Fruit fly (Drosophila melanogaster) whole organism, embryonic: ENCODE data around the gene PIG-U.

Source experiments
- Antp ChIP-seq: fragments of 200-800 bp; sonication (Bioruptor generic); optimal IDR thresholded peaks from 3 replicates; lab custom pipeline; 2016; ENCODE audit warnings: missing biosample characterization, missing genetic modification characterization
- CG10209 ChIP-seq: fragments of 200-800 bp; sonication (Bioruptor generic); optimal IDR thresholded peaks from 3 replicates; lab custom pipeline; 2017; ENCODE audit warnings: missing biosample characterization, mild to moderate bottlenecking, missing genetic modification characterization, missing genetic modification reagents
- CG11696 ChIP-seq: fragments of 200-800 bp; sonication (Bioruptor generic); IDR thresholded peaks from 2 replicates; pipeline ENCODE4 v1.3.6; 2022; ENCODE audit warnings: missing biosample characterization, missing genetic modification characterization
- CG13424 ChIP-seq: fragments of 200-800 bp; sonication (Bioruptor generic); optimal IDR thresholded peaks from 2 replicates; lab custom pipeline; 2019; ENCODE audit warnings: missing biosample characterization, mild to moderate bottlenecking, missing genetic modification characterization, moderate library complexity
- CG13775 ChIP-seq: fragments of 200-800 bp; sonication (Bioruptor generic); optimal IDR thresholded peaks from 3 replicates; lab custom pipeline; 2017; ENCODE audit warnings: missing biosample characterization, mild to moderate bottlenecking, missing genetic modification characterization
- CG1602 ChIP-seq: fragments of 200-800 bp; sonication (Bioruptor generic); optimal IDR thresholded peaks from 3 replicates; lab custom pipeline; 2016; ENCODE audit warnings: missing biosample characterization, missing genetic modification characterization
- CG17912 ChIP-seq: fragments of 200-800 bp; sonication (Bioruptor generic); optimal IDR thresholded peaks from 2 replicates; lab custom pipeline; 2018; ENCODE audit warnings: missing biosample characterization, mild to moderate bottlenecking, missing genetic modification characterization
- CG18262 ChIP-seq: fragments of 200-800 bp; optimal IDR thresholded peaks from 3 replicates; lab custom pipeline; 2019; ENCODE audit warnings: missing biosample characterization, mild to moderate bottlenecking, missing genetic modification characterization, moderate library complexity
- CG3163 ChIP-seq: fragments of 200-800 bp; sonication (Bioruptor generic); optimal IDR thresholded peaks from 3 replicates; lab custom pipeline; 2016; ENCODE audit warnings: missing biosample characterization, missing genetic modification characterization
- CG32772 ChIP-seq: fragments of 200-800 bp; sonication (Bioruptor generic); IDR thresholded peaks from 2 replicates; pipeline ENCODE4 v1.3.6; 2022; ENCODE audit warnings: missing biosample characterization, missing genetic modification characterization
- CG3407 ChIP-seq: fragments of 200-800 bp; sonication (Bioruptor generic); optimal IDR thresholded peaks from 2 replicates; lab custom pipeline; 2018; ENCODE audit warnings: missing biosample characterization, mild to moderate bottlenecking, missing genetic modification characterization
- CG3995 ChIP-seq: fragments of 200-800 bp; sonication (Bioruptor generic); optimal IDR thresholded peaks from 3 replicates; lab custom pipeline; 2016; ENCODE audit warnings: missing biosample characterization, missing genetic modification characterization
- CG4328 ChIP-seq: fragments of 200-800 bp; sonication (Bioruptor generic); optimal IDR thresholded peaks from 3 replicates; lab custom pipeline; 2017; ENCODE audit warnings: missing biosample characterization, missing genetic modification reagents, missing genetic modification characterization
- CG4617 ChIP-seq: fragments of 200-800 bp; sonication (Bioruptor generic); optimal IDR thresholded peaks from 3 replicates; lab custom pipeline; 2016; ENCODE audit warnings: missing biosample characterization, missing genetic modification characterization, borderline replicate concordance
- CG4707 ChIP-seq: fragments of 200-800 bp; sonication (Bioruptor generic); optimal IDR thresholded peaks from 2 replicates; lab custom pipeline; 2018; ENCODE audit warnings: missing biosample characterization, mild to moderate bottlenecking, missing genetic modification characterization, moderate library complexity
- CG4854 ChIP-seq: fragments of 200-800 bp; sonication (Bioruptor generic); optimal IDR thresholded peaks from 2 replicates; lab custom pipeline; 2016; ENCODE audit warnings: missing biosample characterization, missing genetic modification characterization, inconsistent platforms
- CG6254 ChIP-seq: fragments of 200-800 bp; sonication (Bioruptor generic); optimal IDR thresholded peaks from 3 replicates; lab custom pipeline; 2017; ENCODE audit warnings: mild to moderate bottlenecking, missing biosample characterization, missing genetic modification reagents, missing genetic modification characterization
- CG6654 ChIP-seq: fragments of 200-800 bp; sonication (Bioruptor generic); optimal IDR thresholded peaks from 2 replicates; lab custom pipeline; 2017; ENCODE audit warnings: missing biosample characterization, mild to moderate bottlenecking, missing genetic modification characterization
- CG6791 ChIP-seq: fragments of 200-800 bp; sonication (Bioruptor generic); IDR thresholded peaks from 3 replicates; pipeline ENCODE4 v1.3.6; 2022; ENCODE audit warnings: missing biosample characterization, missing genetic modification characterization; ENCODE audit not compliant: partially characterized antibody
- CG6854 ChIP-seq: fragments of 200-800 bp; sonication (Bioruptor generic); optimal IDR thresholded peaks from 3 replicates; lab custom pipeline; 2017; ENCODE audit warnings: missing biosample characterization, mild to moderate bottlenecking, missing genetic modification characterization
- CG7372 ChIP-seq: fragments of 200-800 bp; sonication (Bioruptor generic); IDR thresholded peaks from 2 replicates; pipeline ENCODE4 v1.3.6; 2022; ENCODE audit warnings: missing biosample characterization, missing genetic modification characterization
- CG7987 ChIP-seq: fragments of 200-800 bp; sonication (Bioruptor generic); optimal IDR thresholded peaks from 2 replicates; lab custom pipeline; 2018; ENCODE audit warnings: missing biosample characterization, mild to moderate bottlenecking, missing genetic modification characterization, moderate library complexity
- CG9215 ChIP-seq: fragments of 200-800 bp; sonication (Bioruptor generic); IDR thresholded peaks from 2 replicates; pipeline ENCODE4 v1.3.6; 2022; ENCODE audit warnings: missing biosample characterization, missing genetic modification characterization
- CG9437 ChIP-seq: fragments of 200-800 bp; sonication (Bioruptor generic); optimal IDR thresholded peaks from 2 replicates; lab custom pipeline; 2018; ENCODE audit warnings: missing biosample characterization, mild to moderate bottlenecking, missing genetic modification characterization
- Chrac-16 ChIP-seq: fragments of 200-800 bp; sonication (Bioruptor generic); optimal IDR thresholded peaks from 3 replicates; lab custom pipeline; 2016; ENCODE audit warnings: missing biosample characterization, missing genetic modification characterization
- Dad ChIP-seq: fragments of 200-800 bp; sonication (Bioruptor generic); optimal IDR thresholded peaks from 3 replicates; lab custom pipeline; 2016; ENCODE audit warnings: missing biosample characterization, missing genetic modification characterization
- Dbx ChIP-seq: fragments of 200-800 bp; sonication (Bioruptor generic); IDR thresholded peaks from 3 replicates; pipeline ENCODE4 v1.3.6; 2022; ENCODE audit warnings: missing biosample characterization, missing genetic modification characterization
- Fer3 ChIP-seq: fragments of 200-800 bp; sonication (Bioruptor generic); optimal IDR thresholded peaks from 2 replicates; lab custom pipeline; 2018; ENCODE audit warnings: missing biosample characterization, mild to moderate bottlenecking, missing genetic modification characterization, moderate library complexity
- Gug ChIP-seq: fragments of 200-800 bp; sonication (Bioruptor generic); IDR thresholded peaks from 4 replicates; pipeline ENCODE4 v1.3.6; 2022; ENCODE audit warnings: missing biosample characterization, missing genetic modification characterization
- Mes4 ChIP-seq: fragments of 200-800 bp; sonication (Bioruptor generic); optimal IDR thresholded peaks from 2 replicates; lab custom pipeline; 2016; ENCODE audit warnings: missing biosample characterization, missing genetic modification characterization
- Poxn ChIP-seq: fragments of 200-800 bp; sonication (Bioruptor generic); IDR thresholded peaks from 2 replicates; pipeline ENCODE4 v1.3.6; 2022; ENCODE audit warnings: missing biosample characterization, missing genetic modification characterization
- Taf1 ChIP-seq: fragments of 200-800 bp; sonication (Bioruptor generic); IDR thresholded peaks from 2 replicates; pipeline ENCODE4 v1.3.6; 2022; ENCODE audit warnings: missing biosample characterization, missing genetic modification characterization
- Vsx1 ChIP-seq: fragments of 200-800 bp; sonication (Bioruptor generic); optimal IDR thresholded peaks from 2 replicates; lab custom pipeline; 2017; ENCODE audit warnings: missing biosample characterization, mild to moderate bottlenecking, missing genetic modification characterization, missing genetic modification reagents
- ash1 ChIP-seq: fragments of 200-800 bp; sonication (Bioruptor generic); optimal IDR thresholded peaks from 2 replicates; lab custom pipeline; 2018; ENCODE audit warnings: missing biosample characterization, mild to moderate bottlenecking, missing genetic modification characterization
- ato ChIP-seq: fragments of 200-800 bp; sonication (Bioruptor generic); IDR thresholded peaks from 2 replicates; pipeline ENCODE4 v1.3.6; 2022; ENCODE audit warnings: missing biosample characterization, missing genetic modification characterization; ENCODE audit not compliant: partially characterized antibody
- br ChIP-seq: fragments of >200 bp; optimal IDR thresholded peaks from 2 replicates; lab custom pipeline; 2017
- dpn ChIP-seq, 2 experiments: fragments of 200-800 bp; sonication (Bioruptor generic); optimal IDR thresholded peaks; 3 replicates each; lab custom pipeline; 2016; ENCODE audit warnings: missing biosample characterization in 2 of 2, missing genetic modification characterization in 2 of 2
- ems ChIP-seq: fragments of 200-800 bp; sonication (Bioruptor generic); optimal IDR thresholded peaks from 3 replicates; lab custom pipeline; 2016; ENCODE audit warnings: missing biosample characterization, missing genetic modification characterization
- exex ChIP-seq: fragments of 200-800 bp; sonication (Bioruptor generic); optimal IDR thresholded peaks from 4 replicates; lab custom pipeline; 2018; ENCODE audit warnings: missing biosample characterization, mild to moderate bottlenecking, missing genetic modification characterization, moderate library complexity
- fd64A ChIP-seq: fragments of 200-800 bp; sonication (Bioruptor generic); optimal IDR thresholded peaks from 3 replicates; lab custom pipeline; 2018; ENCODE audit warnings: missing biosample characterization, mild to moderate bottlenecking, missing genetic modification characterization
- fu2 ChIP-seq: fragments of 200-800 bp; sonication (Bioruptor generic); optimal IDR thresholded peaks from 2 replicates; lab custom pipeline; 2016; ENCODE audit warnings: missing biosample characterization, missing genetic modification characterization
- gcm2 ChIP-seq: fragments of 200-800 bp; sonication (Bioruptor generic); optimal IDR thresholded peaks from 2 replicates; lab custom pipeline; 2016; ENCODE audit warnings: missing biosample characterization, missing genetic modification characterization
- gem ChIP-seq: fragments of 200-800 bp; sonication (Bioruptor generic); optimal IDR thresholded peaks from 2 replicates; lab custom pipeline; 2019; ENCODE audit warnings: missing biosample characterization, mild to moderate bottlenecking, missing genetic modification characterization, moderate library complexity
- ind ChIP-seq: fragments of 200-800 bp; sonication (Bioruptor generic); optimal IDR thresholded peaks from 3 replicates; lab custom pipeline; 2016; ENCODE audit warnings: missing biosample characterization, missing genetic modification characterization
- odd ChIP-seq: fragments of 200-800 bp; sonication (Bioruptor generic); optimal IDR thresholded peaks from 2 replicates; lab custom pipeline; 2017; ENCODE audit warnings: missing biosample characterization, mild to moderate bottlenecking, missing genetic modification characterization
- repo ChIP-seq: fragments of 200-800 bp; sonication (Bioruptor generic); optimal IDR thresholded peaks from 2 replicates; lab custom pipeline; 2016; ENCODE audit warnings: missing biosample characterization, missing genetic modification characterization
- scrt ChIP-seq: fragments of 200-800 bp; sonication (Bioruptor generic); optimal IDR thresholded peaks from 2 replicates; lab custom pipeline; 2018; ENCODE audit warnings: missing biosample characterization, mild to moderate bottlenecking, missing genetic modification characterization, moderate library complexity
- shn ChIP-seq: fragments of 200-800 bp; sonication (Bioruptor generic); optimal IDR thresholded peaks from 3 replicates; lab custom pipeline; 2016; ENCODE audit warnings: missing biosample characterization, missing genetic modification characterization
- sisA ChIP-seq: fragments of 200-800 bp; sonication (Bioruptor generic); IDR thresholded peaks from 2 replicates; pipeline ENCODE4 v1.3.6; 2022; ENCODE audit warnings: missing biosample characterization, missing genetic modification characterization
- sna ChIP-seq: fragments of 200-800 bp; sonication (Bioruptor generic); IDR thresholded peaks from 2 replicates; pipeline ENCODE4 v1.3.6; 2022; ENCODE audit warnings: missing biosample characterization, missing genetic modification characterization; ENCODE audit not compliant: partially characterized antibody
- sr ChIP-seq: fragments of 200-800 bp; sonication (Bioruptor generic); IDR thresholded peaks from 3 replicates; pipeline ENCODE4 v1.3.6; 2022; ENCODE audit warnings: missing biosample characterization, missing genetic modification characterization
- vnd ChIP-seq: fragments of 200-800 bp; sonication (Bioruptor generic); IDR thresholded peaks from 3 replicates; pipeline ENCODE4 v1.3.6; 2022; ENCODE audit warnings: missing biosample characterization, missing genetic modification characterization; ENCODE audit not compliant: partially characterized antibody

The PIG-U gene

DNA sequence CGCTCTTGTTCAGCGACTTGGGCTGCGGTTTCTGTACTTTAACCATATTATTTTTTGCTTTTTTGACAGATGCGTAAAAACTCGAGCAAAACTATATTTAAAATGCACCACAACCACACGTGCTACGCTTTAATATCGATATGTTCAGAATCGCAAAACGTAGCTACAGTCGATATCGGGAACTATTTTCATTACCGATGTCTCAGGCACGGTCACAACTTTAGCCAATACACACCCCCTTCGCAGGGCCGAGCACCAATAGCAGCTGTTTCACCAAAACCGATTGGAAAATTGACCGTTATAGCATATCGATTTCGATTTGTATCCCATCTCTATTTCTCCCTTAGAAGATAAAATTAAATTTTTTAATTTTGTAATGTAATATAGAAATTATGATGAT, 3.2 kb upstream of the PIG-U start, which contains the start of gene CG13096 (continued):
- TF ChIP-seq CG4707 (no peak), scrt (GFP tag; lab: Kevin White, UChicago) (no peak), ems (GFP tag; lab: Kevin White, UChicago) (no peak), CG11696 (no peak), CG6854 (no peak), ind (GFP tag; lab: Kevin White, UChicago) (no peak), CG6791 (GFP tag; lab: Robert Waterston, UW) (peak; percentile 99), Gug (GFP tag; lab: Robert Waterston, UW) (peak; percentile 9; the same call in 1 of the 4 replicates), dpn (GFP tag; optimal IDR thresholded peaks at IDR 0.05; lab: Kevin White, UChicago) (peak; percentile 37 to 43), CG4328 (GFP tag; lab: Kevin White, UChicago) (no peak), ato (GFP tag; lab: Robert Waterston, UW) (peak; percentile 98), Dbx (GFP tag; lab: Robert Waterston, UW) (peak; percentile 52; the same call in 1 of the 3 replicates), br (no peak), sisA (GFP tag; lab: Robert Waterston, UW) (no peak), exex (peak; percentile 24), shn (GFP tag; lab: Kevin White, UChicago) (no peak), sna (GFP tag; lab: Robert Waterston, UW) (peak; percentile 99), sr (no peak), CG32772 (GFP tag; lab: Robert Waterston, UW) (no peak), CG4854 (GFP tag; lab: Kevin White, UChicago) (peak; percentile 25), ash1 (GFP tag; lab: Kevin White, UChicago) (no peak), CG13775 (GFP tag; lab: Kevin White, UChicago) (no peak), Antp (peak; percentile 18), gem (tag; lab: Kevin White, UChicago) (no peak), CG3163 (no peak), CG13424 (tag; lab: Kevin White, UChicago) (peak; percentile 24), Dad (GFP tag; lab: Kevin White, UChicago) (peak; percentile 22), CG1602 (GFP tag; lab: Kevin White, UChicago) (no peak), Chrac-16 (GFP tag; lab: Kevin White, UChicago) (no peak), Fer3 (no peak), vnd (GFP tag; lab: Robert Waterston, UW) (peak; percentile 97), Taf1 (GFP tag; lab: Robert Waterston, UW) (no peak), CG9215 (GFP tag; lab: Robert Waterston, UW) (no peak), gcm2 (GFP tag; lab: Kevin White, UChicago) (no peak), CG17912 (GFP tag; lab: Kevin White, UChicago) (peak; percentile 59), CG7372 (GFP tag; lab: Robert Waterston, UW) (no peak), Poxn (GFP tag; lab: Robert Waterston, UW) (no peak), CG3407 (no peak), CG7987 (GFP tag; lab: Kevin White, UChicago) (peak; percentile 80), odd (GFP tag; lab: Kevin White, UChicago) (no peak), CG6254 (GFP tag; lab: Kevin White, UChicago) (no peak), Vsx1 (no peak), CG18262 (tag; lab: Kevin White, UChicago) (peak; percentile 12), Mes4 (GFP tag; lab: Kevin White, UChicago) (peak; percentile 30), CG6654 (GFP tag; lab: Kevin White, UChicago) (no peak), fu2 (GFP tag; lab: Kevin White, UChicago) (no peak), CG10209 (GFP tag; lab: Kevin White, UChicago) (no peak), CG9437 (GFP tag; lab: Kevin White, UChicago) (peak; percentile 87), repo (GFP tag; lab: Kevin White, UChicago) (no peak), CG3995 (GFP tag; lab: Kevin White, UChicago) (peak; percentile 100), CG4617 (GFP tag; lab: Kevin White, UChicago) (peak; percentile 46), fd64A (GFP tag; lab: Kevin White, UChicago) (no peak)
